Fruit fly (Drosophila melanogaster) whole organism, embryonic: ENCODE data around the gene Cbl.

Experiments
- ATbp ChIP-seq: fragments of 200-800 bp; sonication (Bioruptor generic); optimal IDR thresholded peaks from 2 replicates; lab custom pipeline; 2017; ENCODE audit warnings: missing biosample characterization, mild to moderate bottlenecking, missing genetic modification characterization, missing genetic modification reagents
- Atf3 ChIP-seq: fragments of 200-800 bp; sonication (Bioruptor generic); optimal IDR thresholded peaks from 3 replicates; lab custom pipeline; 2016; ENCODE audit warnings: missing biosample characterization, missing genetic modification characterization
- Awh ChIP-seq: fragments of 200-800 bp; sonication (Bioruptor generic); IDR thresholded peaks from 2 replicates; pipeline ENCODE4, ENCODE4 v1.3.6; 2022; ENCODE audit warnings: missing biosample characterization, missing genetic modification characterization
- CG10147 ChIP-seq: fragments of 200-800 bp; sonication (Bioruptor generic); optimal IDR thresholded peaks from 2 replicates; lab custom pipeline; 2019; ENCODE audit warnings: missing biosample characterization, mild to moderate bottlenecking, missing genetic modification characterization, moderate library complexity
- CG10462 ChIP-seq: fragments of 200-800 bp; sonication (Bioruptor generic); optimal IDR thresholded peaks from 2 replicates; lab custom pipeline; 2016; ENCODE audit warnings: missing biosample characterization, missing genetic modification characterization
- CG10959 ChIP-seq: fragments of 200-800 bp; sonication (Bioruptor generic); IDR thresholded peaks from 2 replicates; pipeline ENCODE4 v1.3.6; 2022; ENCODE audit warnings: missing biosample characterization, missing genetic modification characterization
- CG11696 ChIP-seq: fragments of 200-800 bp; sonication (Bioruptor generic); IDR thresholded peaks from 2 replicates; pipeline ENCODE4 v1.3.6; 2022; ENCODE audit warnings: missing biosample characterization, missing genetic modification characterization
- CG12219 ChIP-seq: fragments of 200-800 bp; sonication (Bioruptor generic); optimal IDR thresholded peaks from 3 replicates; lab custom pipeline; 2018; ENCODE audit warnings: missing biosample characterization, mild to moderate bottlenecking, missing genetic modification characterization
- CG13287 ChIP-seq: fragments of 200-800 bp; sonication (Bioruptor generic); IDR thresholded peaks from 2 replicates; pipeline ENCODE4 v1.3.6; 2022; ENCODE audit warnings: missing biosample characterization, missing genetic modification characterization; ENCODE audit not compliant: partially characterized antibody
- CG15514 ChIP-seq: fragments of 200-800 bp; sonication (Bioruptor generic); optimal IDR thresholded peaks from 3 replicates; lab custom pipeline; 2017; ENCODE audit warnings: missing biosample characterization, missing genetic modification characterization, mild to moderate bottlenecking, moderate library complexity, missing genetic modification reagents
- CG16815 ChIP-seq: fragments of 200-800 bp; sonication (Bioruptor generic); optimal IDR thresholded peaks from 3 replicates; lab custom pipeline; 2017; ENCODE audit warnings: missing biosample characterization, mild to moderate bottlenecking, missing genetic modification characterization
- CG2875 ChIP-seq: fragments of 200-800 bp; sonication (Bioruptor generic); optimal IDR thresholded peaks from 2 replicates; lab custom pipeline; 2017; ENCODE audit warnings: missing biosample characterization, mild to moderate bottlenecking, missing genetic modification characterization, missing genetic modification reagents
- CG33557 ChIP-seq: fragments of 200-800 bp; sonication (Bioruptor generic); optimal IDR thresholded peaks from 2 replicates; lab custom pipeline; 2019; ENCODE audit warnings: missing biosample characterization, mild to moderate bottlenecking, missing genetic modification characterization, moderate library complexity
- CG34422 ChIP-seq: fragments of 200-800 bp; sonication (Bioruptor generic); IDR thresholded peaks from 3 replicates; pipeline ENCODE4 v1.3.6; 2022; ENCODE audit warnings: missing biosample characterization, missing genetic modification characterization
- CG4854 ChIP-seq: fragments of 200-800 bp; sonication (Bioruptor generic); optimal IDR thresholded peaks from 2 replicates; lab custom pipeline; 2016; ENCODE audit warnings: missing biosample characterization, missing genetic modification characterization, inconsistent platforms
- CG6254 ChIP-seq: fragments of 200-800 bp; sonication (Bioruptor generic); optimal IDR thresholded peaks from 3 replicates; lab custom pipeline; 2017; ENCODE audit warnings: mild to moderate bottlenecking, missing biosample characterization, missing genetic modification reagents, missing genetic modification characterization
- CG6272 ChIP-seq: fragments of 200-800 bp; sonication (Bioruptor generic); IDR thresholded peaks from 2 replicates; pipeline ENCODE4 v1.3.6; 2022; ENCODE audit warnings: missing biosample characterization, missing genetic modification characterization
- CG7357 ChIP-seq: fragments of 200-800 bp; sonication (Bioruptor generic); IDR thresholded peaks from 3 replicates; pipeline ENCODE4 v1.3.6; 2022; ENCODE audit warnings: missing biosample characterization, missing genetic modification characterization
- CG9215 ChIP-seq: fragments of 200-800 bp; sonication (Bioruptor generic); IDR thresholded peaks from 2 replicates; pipeline ENCODE4 v1.3.6; 2022; ENCODE audit warnings: missing biosample characterization, missing genetic modification characterization
- CG9727 ChIP-seq: fragments of 200-800 bp; sonication (Bioruptor generic); optimal IDR thresholded peaks from 3 replicates; lab custom pipeline; 2017; ENCODE audit warnings: missing biosample characterization, mild to moderate bottlenecking, missing genetic modification characterization
- CG9876 ChIP-seq: fragments of 200-800 bp; sonication (Bioruptor generic); optimal IDR thresholded peaks from 2 replicates; lab custom pipeline; 2016; ENCODE audit warnings: missing biosample characterization, missing genetic modification characterization
- CTCF ChIP-seq: fragments of 200-800 bp; sonication (Bioruptor generic); optimal IDR thresholded peaks from 2 replicates; lab custom pipeline; 2017; ENCODE audit warnings: missing biosample characterization, mild to moderate bottlenecking, missing genetic modification characterization, moderate library complexity
- D19B ChIP-seq: fragments of 200-800 bp; sonication (Bioruptor generic); optimal IDR thresholded peaks from 2 replicates; lab custom pipeline; 2017; ENCODE audit warnings: missing biosample characterization, mild to moderate bottlenecking, missing genetic modification characterization
- Drgx ChIP-seq: fragments of 200-800 bp; sonication (Bioruptor generic); IDR thresholded peaks from 2 replicates; pipeline ENCODE4 v1.3.6; 2022; ENCODE audit warnings: missing biosample characterization, missing genetic modification characterization
- HLHmδ ChIP-seq: fragments of 200-800 bp; sonication (Bioruptor generic); optimal IDR thresholded peaks from 2 replicates; lab custom pipeline; 2018; ENCODE audit warnings: missing biosample characterization, mild to moderate bottlenecking, missing genetic modification characterization, moderate library complexity
- HmgZ ChIP-seq: fragments of 200-800 bp; sonication (Bioruptor generic); optimal IDR thresholded peaks from 2 replicates; lab custom pipeline; 2018; ENCODE audit warnings: missing biosample characterization, mild to moderate bottlenecking, missing genetic modification characterization
- Hr39 ChIP-seq: fragments of >200 bp; optimal IDR thresholded peaks from 2 replicates; lab custom pipeline; 2017
- Lhr ChIP-seq: fragments of 200-800 bp; sonication (Bioruptor generic); optimal IDR thresholded peaks from 3 replicates; lab custom pipeline; 2017; ENCODE audit warnings: mild to moderate bottlenecking, missing biosample characterization, missing genetic modification reagents, missing genetic modification characterization
- Scr ChIP-seq: fragments of 200-800 bp; sonication (Bioruptor generic); IDR thresholded peaks from 2 replicates; pipeline ENCODE4 v1.3.6; 2022; ENCODE audit warnings: missing biosample characterization, missing genetic modification characterization; ENCODE audit not compliant: partially characterized antibody
- YL-1 ChIP-seq: fragments of 200-800 bp; sonication (Bioruptor generic); optimal IDR thresholded peaks from 3 replicates; lab custom pipeline; 2017; ENCODE audit warnings: missing biosample characterization, mild to moderate bottlenecking, missing genetic modification characterization
- chn ChIP-seq: fragments of 200-800 bp; sonication (Bioruptor generic); optimal IDR thresholded peaks from 2 replicates; lab custom pipeline; 2016; ENCODE audit warnings: missing biosample characterization, missing genetic modification characterization
- da ChIP-seq: fragments of 200-800 bp; sonication (Bioruptor generic); optimal IDR thresholded peaks from 2 replicates; lab custom pipeline; 2016; ENCODE audit warnings: missing biosample characterization, missing genetic modification characterization
- dimm ChIP-seq: fragments of 200-800 bp; sonication (Bioruptor generic); IDR thresholded peaks from 2 replicates; pipeline ENCODE4 v1.3.6; 2022; ENCODE audit warnings: missing biosample characterization, missing genetic modification characterization
- esg ChIP-seq: fragments of 200-800 bp; sonication (Bioruptor generic); conservative IDR thresholded peaks from 2 replicates; pipeline ENCODE4 v1.3.6; 2022; ENCODE audit warnings: missing biosample characterization, missing genetic modification characterization
- exex ChIP-seq: fragments of 200-800 bp; sonication (Bioruptor generic); optimal IDR thresholded peaks from 4 replicates; lab custom pipeline; 2018; ENCODE audit warnings: missing biosample characterization, mild to moderate bottlenecking, missing genetic modification characterization, moderate library complexity
- fd64A ChIP-seq: fragments of 200-800 bp; sonication (Bioruptor generic); optimal IDR thresholded peaks from 3 replicates; lab custom pipeline; 2018; ENCODE audit warnings: missing biosample characterization, mild to moderate bottlenecking, missing genetic modification characterization
- gce ChIP-seq: fragments of 200-800 bp; sonication (Bioruptor generic); IDR thresholded peaks from 3 replicates; pipeline ENCODE4 v1.3.6; 2022; ENCODE audit warnings: missing biosample characterization, missing genetic modification characterization
- gt ChIP-seq: fragments of 200-800 bp; sonication (Bioruptor generic); IDR thresholded peaks from 2 replicates; pipeline ENCODE4 v1.3.6; 2022; ENCODE audit warnings: missing biosample characterization, missing genetic modification characterization
- hbn ChIP-seq: fragments of 200-800 bp; sonication (Bioruptor generic); IDR thresholded peaks from 2 replicates; pipeline ENCODE4 v1.3.6; 2022; ENCODE audit warnings: missing biosample characterization, missing genetic modification characterization; ENCODE audit not compliant: partially characterized antibody
- her ChIP-seq: fragments of 200-800 bp; sonication (Bioruptor generic); optimal IDR thresholded peaks from 2 replicates; lab custom pipeline; 2016; ENCODE audit warnings: missing biosample characterization, missing genetic modification characterization
- hkb ChIP-seq, 2 experiments: fragments of 200-800 bp in 1 of 2; fragments of >200 bp in 1 of 2; sonication (Bioruptor generic) in 1 of 2; IDR thresholded peaks in 1 of 2; optimal IDR thresholded peaks in 1 of 2; 2 replicates each; pipeline versions ENCODE4 v1.3.6 to Lab custom; 2017 to 2022; ENCODE audit warnings: missing biosample characterization in 1 of 2, missing genetic modification characterization in 1 of 2
- inv ChIP-seq: fragments of 200-800 bp; sonication (Bioruptor generic); IDR thresholded peaks from 2 replicates; pipeline ENCODE4 v1.3.6; 2022; ENCODE audit warnings: missing biosample characterization, missing genetic modification characterization; ENCODE audit not compliant: partially characterized antibody
- row ChIP-seq: fragments of 200-800 bp; sonication (Bioruptor generic); IDR thresholded peaks from 3 replicates; pipeline ENCODE4 v1.3.6; 2022; ENCODE audit warnings: missing biosample characterization, missing genetic modification characterization
- salm ChIP-seq: fragments of 200-800 bp; sonication (Bioruptor generic); optimal IDR thresholded peaks from 2 replicates; lab custom pipeline; 2018; ENCODE audit warnings: missing biosample characterization, mild to moderate bottlenecking, missing genetic modification characterization
- sima ChIP-seq: fragments of 200-800 bp; sonication (Bioruptor generic); optimal IDR thresholded peaks from 2 replicates; lab custom pipeline; 2016; ENCODE audit warnings: missing biosample characterization, missing genetic modification characterization
- tio ChIP-seq: fragments of 200-800 bp; sonication (Bioruptor generic); optimal IDR thresholded peaks from 2 replicates; lab custom pipeline; 2017; ENCODE audit warnings: missing biosample characterization, missing genetic modification characterization, inconsistent platforms
- toy ChIP-seq: fragments of 200-800 bp; sonication (Bioruptor generic); IDR thresholded peaks from 2 replicates; pipeline ENCODE4 v1.3.6; 2022; ENCODE audit warnings: missing biosample characterization, missing genetic modification characterization
- vvl ChIP-seq: fragments of 200-800 bp; sonication (Bioruptor generic); IDR thresholded peaks from 2 replicates; pipeline ENCODE4 v1.3.6; 2022; ENCODE audit warnings: missing biosample characterization, missing genetic modification characterization
- zen2 ChIP-seq: fragments of 200-800 bp; sonication (Bioruptor generic); IDR thresholded peaks from 3 replicates; pipeline ENCODE4 v1.3.6; 2022; ENCODE audit warnings: missing biosample characterization, missing genetic modification characterization; ENCODE audit not compliant: partially characterized antibody

Cbl gene

DNA sequence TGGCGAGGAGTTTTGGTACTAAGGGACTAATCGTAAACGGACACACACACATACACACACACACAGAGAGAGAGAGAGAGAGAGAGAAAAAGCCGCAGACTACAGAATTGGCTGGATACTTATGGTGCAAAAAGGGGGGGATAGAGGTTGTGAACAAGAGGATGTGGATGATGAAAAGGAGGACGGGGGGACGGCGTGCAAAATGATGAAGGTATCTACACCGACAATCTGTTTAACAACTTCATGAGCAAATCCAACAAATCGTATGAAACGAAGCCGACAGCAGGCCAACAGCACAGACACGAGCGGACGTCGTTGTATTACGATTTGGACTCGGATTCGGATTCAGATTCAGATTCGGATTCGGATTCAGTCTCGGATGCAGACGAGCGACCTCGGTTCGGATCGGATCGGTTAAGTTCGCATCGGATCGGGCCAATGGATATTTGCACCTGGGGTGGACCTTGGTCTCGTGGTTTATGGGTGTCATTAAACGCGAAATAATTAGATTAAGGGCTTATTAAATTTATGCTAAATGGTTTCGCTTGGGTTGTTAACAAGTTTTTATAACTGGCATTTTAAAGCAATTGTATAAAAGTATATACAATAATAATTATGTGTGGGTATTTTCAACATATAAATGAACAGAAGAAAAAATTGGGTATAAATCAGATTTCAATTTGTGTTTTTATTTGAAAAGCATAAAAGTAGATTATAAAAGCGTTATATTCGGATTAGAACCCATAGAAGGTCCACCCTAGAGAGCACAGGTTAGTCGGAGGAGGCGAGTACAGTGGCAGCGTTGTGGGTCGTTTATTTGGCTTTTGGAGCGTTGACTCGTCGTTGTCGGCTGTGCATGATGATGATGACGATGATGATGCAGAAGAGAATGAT, 30.5 kb downstream of the Cbl start (continued):
- no peak for TF ChIP-seq hbn (GFP tag; lab: Robert Waterston, UW)
- peak; percentile 87 for TF ChIP-seq salm (tag; lab: Kevin White, UChicago)
- TF ChIP-seq inv (GFP tag; lab: Robert Waterston, UW): no peak
- peak; percentile 82 for TF ChIP-seq CG12219
- TF ChIP-seq dimm (GFP tag; lab: Robert Waterston, UW): no peak
- no peak for TF ChIP-seq zen2 (GFP tag; lab: Robert Waterston, UW)
- peak; percentile 66; the same call in 1 of the 3 replicates for TF ChIP-seq gce (GFP tag; lab: Robert Waterston, UW)
- peak; percentile 94 for TF ChIP-seq CG10147
- TF ChIP-seq sima (GFP tag; lab: Kevin White, UChicago): no peak
- no peak for TF ChIP-seq da (GFP tag; lab: Kevin White, UChicago)
- no peak for TF ChIP-seq Atf3 (GFP tag; lab: Kevin White, UChicago)
- no peak for TF ChIP-seq CG13287
- TF ChIP-seq fd64A (GFP tag; lab: Kevin White, UChicago): peak; percentile 56
- peak; percentile 70 for TF ChIP-seq HmgZ (tag; lab: Kevin White, UChicago)
- no peak for TF ChIP-seq CG9876 (GFP tag; lab: Kevin White, UChicago)
- peak; percentile 84 for TF ChIP-seq vvl (GFP tag; lab: Robert Waterston, UW)
- TF ChIP-seq toy: 0 out of 2 replicates have a peak, but pooled peaks have one; percentile 25
- TF ChIP-seq esg (GFP tag; lab: Robert Waterston, UW): peak; percentile 72
- peak; percentile 71 for TF ChIP-seq Awh (GFP tag; lab: Robert Waterston, UW)
- TF ChIP-seq CG33557 (GFP tag; lab: Kevin White, UChicago): peak; percentile 23
- peak; percentile 94 for TF ChIP-seq CG9727 (GFP tag; lab: Kevin White, UChicago)
- 0 out of 2 replicates have a peak, but pooled peaks have one; percentile 20 for TF ChIP-seq CG6272 (GFP tag; lab: Robert Waterston, UW)
- TF ChIP-seq Hr39 (lab: Kevin White, UChicago): no peak
- no peak for TF ChIP-seq HLHmδ (GFP tag; lab: Kevin White, UChicago)
- TF ChIP-seq CG16815 (GFP tag; lab: Kevin White, UChicago): peak; percentile 58
- peak; percentile 89 for TF ChIP-seq CG6254 (GFP tag; lab: Kevin White, UChicago)
- peak; percentile 52 for TF ChIP-seq CTCF (GFP tag; lab: Kevin White, UChicago)
- TF ChIP-seq CG7357 (GFP tag; lab: Robert Waterston, UW): peak; percentile 55; the same call in 1 of the 3 replicates
- peak; percentile 78 for TF ChIP-seq row (GFP tag; lab: Robert Waterston, UW)
- peak; percentile 78 for TF ChIP-seq CG4854 (GFP tag; lab: Kevin White, UChicago)
- TF ChIP-seq CG11696 (GFP tag; lab: Robert Waterston, UW): peak; percentile 73
- TF ChIP-seq Scr: no peak
- TF ChIP-seq CG10959 (GFP tag; lab: Robert Waterston, UW): no peak
- peak; percentile 71 for TF ChIP-seq CG2875 (GFP tag; lab: Kevin White, UChicago)
- TF ChIP-seq Drgx (GFP tag; lab: Robert Waterston, UW): peak; percentile 93
- peak; percentile 70 for TF ChIP-seq CG34422 (GFP tag; lab: Robert Waterston, UW)
- peak; percentile 53 for TF ChIP-seq CG10462 (GFP tag; lab: Kevin White, UChicago)
- TF ChIP-seq gt: no peak
- no peak for TF ChIP-seq hkb (optimal IDR thresholded peaks at IDR 0.05; lab: Kevin White, UChicago)
- peak; percentile 91 for TF ChIP-seq hkb (GFP tag; IDR thresholded peaks at IDR 0.05; lab: Robert Waterston, UW)
- peak; percentile 73 for TF ChIP-seq CG9215
- TF ChIP-seq CG15514: peak; percentile 83
- peak; percentile 27 for TF ChIP-seq chn (GFP tag; lab: Kevin White, UChicago)
- TF ChIP-seq her (GFP tag; lab: Kevin White, UChicago): no peak
- peak; percentile 82 for TF ChIP-seq exex (tag; lab: Kevin White, UChicago)
- TF ChIP-seq ATbp (GFP tag; lab: Kevin White, UChicago): peak; percentile 86
- peak; percentile 83 for TF ChIP-seq tio
- TF ChIP-seq Lhr (GFP tag; lab: Kevin White, UChicago): peak; percentile 11
- TF ChIP-seq YL-1: peak; percentile 73
- peak; percentile 80 for TF ChIP-seq D19B (GFP tag; lab: Kevin White, UChicago)
